Worm (Caenorhabditis elegans) whole organism, young adult: ENCODE measurements around the gene tctn-1.

Experiments
- B0336.3 ChIP-seq: fragments of 200-800 bp; sonication (Bioruptor generic); IDR thresholded peaks from 2 replicates; pipeline ENCODE4 v1.3.6; 2022; ENCODE audit warnings: missing genetic modification characterization, missing compliant biosample characterization
- C17E4.6 ChIP-seq: fragments of 200-800 bp; sonication (Bioruptor generic); IDR thresholded peaks from 2 replicates; pipeline ENCODE4 v1.3.6; 2022; ENCODE audit warnings: missing genetic modification reagents, missing genetic modification characterization, missing compliant biosample characterization
- F22D6.2 ChIP-seq: sonication (generic microtip); optimal IDR thresholded peaks from 2 replicates; lab custom pipeline; 2016; ENCODE audit warnings: mild to moderate bottlenecking, missing genetic modification characterization, missing compliant biosample characterization
- F33H1.4 ChIP-seq: fragments of 200-800 bp; sonication (Bioruptor generic); IDR thresholded peaks from 2 replicates; pipeline ENCODE4 v1.3.6; 2022; ENCODE audit warnings: missing genetic modification reagents, missing genetic modification characterization, missing compliant biosample characterization
- F39B2.1 ChIP-seq: fragments of 200-800 bp; sonication (Bioruptor generic); IDR thresholded peaks from 2 replicates; pipeline ENCODE4 v1.3.6; 2022; ENCODE audit warnings: missing genetic modification reagents, missing genetic modification characterization, missing compliant biosample characterization
- F49E8.2 ChIP-seq: sonication (generic microtip); optimal IDR thresholded peaks from 3 replicates; lab custom pipeline; 2017; ENCODE audit warnings: missing genetic modification characterization, mild to moderate bottlenecking, missing compliant biosample characterization, antibody characterized with exemption, moderate library complexity; ENCODE audit not compliant: insufficient read depth
- F55B11.4 ChIP-seq: sonication (generic microtip); optimal IDR thresholded peaks from 2 replicates; lab custom pipeline; 2016; ENCODE audit warnings: missing compliant biosample characterization, missing genetic modification characterization, borderline replicate concordance; ENCODE audit not compliant: insufficient read depth
- F57A8.1 ChIP-seq: fragments of 200-800 bp; sonication (Bioruptor generic); optimal IDR thresholded peaks from 2 replicates; lab custom pipeline; 2018; ENCODE audit warnings: mild to moderate bottlenecking, missing genetic modification characterization, moderate library complexity, missing compliant biosample characterization
- T26A5.8 ChIP-seq: sonication (generic microtip); optimal IDR thresholded peaks from 2 replicates; lab custom pipeline; 2016; ENCODE audit warnings: missing genetic modification characterization, missing compliant biosample characterization
- Y53F4B.3 ChIP-seq: fragments of 200-800 bp; sonication (Bioruptor generic); IDR thresholded peaks from 2 replicates; pipeline ENCODE4 v1.3.6; 2022; ENCODE audit warnings: missing genetic modification reagents, missing genetic modification characterization, missing compliant biosample characterization
- Y53G8AR.9 ChIP-seq: fragments of 200-800 bp; sonication (Bioruptor generic); conservative IDR thresholded peaks from 2 replicates; pipeline ENCODE4 v1.3.6; 2022; ENCODE audit warnings: missing genetic modification reagents, missing genetic modification characterization, missing compliant biosample characterization
- Y95B8A.8 ChIP-seq: fragments of 200-800 bp; sonication (Bioruptor generic); IDR thresholded peaks from 2 replicates; pipeline ENCODE4 v1.3.6; 2022; ENCODE audit warnings: missing genetic modification reagents, missing genetic modification characterization, missing compliant biosample characterization
- athp-1 ChIP-seq: sonication (generic microtip); optimal IDR thresholded peaks from 2 replicates; lab custom pipeline; 2017; ENCODE audit warnings: mild to moderate bottlenecking, missing genetic modification characterization, missing compliant biosample characterization
- attf-6 ChIP-seq: fragments of 200-800 bp; sonication (Bioruptor generic); IDR thresholded peaks from 2 replicates; pipeline ENCODE4 v1.3.6; 2022; ENCODE audit warnings: missing genetic modification reagents, missing genetic modification characterization, missing compliant biosample characterization
- ccch-3 ChIP-seq: fragments of 200-800 bp; sonication (Bioruptor generic); optimal IDR thresholded peaks from 2 replicates; lab custom pipeline; 2018; ENCODE audit warnings: mild to moderate bottlenecking, missing genetic modification characterization, missing compliant biosample characterization
- ceh-100 ChIP-seq: fragments of 200-800 bp; sonication (Bioruptor generic); IDR thresholded peaks from 2 replicates; pipeline ENCODE4 v1.3.6; 2022; ENCODE audit warnings: missing genetic modification reagents, missing genetic modification characterization, missing compliant biosample characterization
- ceh-58 ChIP-seq: fragments of 200-800 bp; sonication (Bioruptor generic); IDR thresholded peaks from 2 replicates; pipeline ENCODE4 v1.3.6; 2022; ENCODE audit warnings: missing genetic modification characterization, missing compliant biosample characterization
- dpff-1 ChIP-seq: sonication (generic microtip); optimal IDR thresholded peaks from 2 replicates; lab custom pipeline; 2017; ENCODE audit warnings: mild to moderate bottlenecking, missing genetic modification characterization, missing compliant biosample characterization
- egl-18 ChIP-seq: fragments of 200-800 bp; sonication (Bioruptor generic); IDR thresholded peaks from 2 replicates; pipeline ENCODE4 v1.3.6; 2022; ENCODE audit warnings: missing genetic modification reagents, missing genetic modification characterization, missing compliant biosample characterization
- egl-44 ChIP-seq: fragments of 200-800 bp; sonication (Bioruptor generic); IDR thresholded peaks from 2 replicates; pipeline ENCODE4 v1.3.6; 2022; ENCODE audit warnings: missing genetic modification reagents, missing genetic modification characterization, missing compliant biosample characterization
- ekl-4 ChIP-seq: fragments of 200-800 bp; sonication (Bioruptor generic); IDR thresholded peaks from 2 replicates; pipeline ENCODE4 v1.3.6; 2022; ENCODE audit warnings: missing genetic modification reagents, missing genetic modification characterization, missing compliant biosample characterization
- ets-4 ChIP-seq: fragments of 200-800 bp; sonication (Bioruptor generic); optimal IDR thresholded peaks from 2 replicates; lab custom pipeline; 2018; ENCODE audit warnings: mild to moderate bottlenecking, missing genetic modification characterization, missing compliant biosample characterization
- him-1 ChIP-seq: sonication (generic microtip); optimal IDR thresholded peaks from 2 replicates; lab custom pipeline; 2016; ENCODE audit warnings: missing genotype, missing genetic modification reagents, missing genetic modification characterization, missing compliant biosample characterization
- hmg-20 ChIP-seq: fragments of 200-800 bp; sonication (Bioruptor generic); IDR thresholded peaks from 2 replicates; pipeline ENCODE4 v1.3.6; 2022; ENCODE audit warnings: missing genetic modification reagents, missing genetic modification characterization, missing compliant biosample characterization
- hsf-1 ChIP-seq: fragments of 200-800 bp; sonication (Bioruptor generic); IDR thresholded peaks from 2 replicates; pipeline ENCODE4 v1.3.6; 2022; ENCODE audit warnings: missing genetic modification reagents, missing genetic modification characterization, missing compliant biosample characterization
- lin-26 ChIP-seq: fragments of 200-800 bp; sonication (Bioruptor generic); IDR thresholded peaks from 2 replicates; pipeline ENCODE4 v1.3.6; 2022; ENCODE audit warnings: missing genetic modification reagents, missing genetic modification characterization, missing compliant biosample characterization
- lin-54 ChIP-seq: fragments of 200-800 bp; sonication (Bioruptor generic); optimal IDR thresholded peaks from 2 replicates; lab custom pipeline; 2018; ENCODE audit warnings: mild to moderate bottlenecking, missing genetic modification characterization, missing compliant biosample characterization
- lsy-27 ChIP-seq: sonication (generic microtip); optimal IDR thresholded peaks from 2 replicates; lab custom pipeline; 2017; ENCODE audit warnings: missing genetic modification characterization, mild to moderate bottlenecking, missing compliant biosample characterization, antibody characterized with exemption, missing genotype, borderline replicate concordance; ENCODE audit not compliant: insufficient read depth
- madf-6 ChIP-seq: fragments of 200-800 bp; sonication (Bioruptor generic); IDR thresholded peaks from 2 replicates; pipeline ENCODE4 v1.3.6; 2022; ENCODE audit warnings: missing genetic modification reagents, missing genetic modification characterization, missing compliant biosample characterization
- mcd-1 ChIP-seq: fragments of 200-800 bp; sonication (Bioruptor generic); IDR thresholded peaks from 2 replicates; pipeline ENCODE4 v1.3.6; 2022; ENCODE audit warnings: missing genetic modification reagents, missing genetic modification characterization, missing compliant biosample characterization
- nhr-27 ChIP-seq: fragments of 200-800 bp; sonication (Bioruptor generic); optimal IDR thresholded peaks from 2 replicates; lab custom pipeline; 2018; ENCODE audit warnings: mild to moderate bottlenecking, missing genetic modification characterization, moderate library complexity, missing compliant biosample characterization
- nhr-80 ChIP-seq: sonication (generic microtip); optimal IDR thresholded peaks from 2 replicates; lab custom pipeline; 2016; ENCODE audit warnings: missing genetic modification characterization, missing compliant biosample characterization
- rec-8 ChIP-seq, 2 experiments: sonication (generic microtip); optimal IDR thresholded peaks; 2 replicates each; lab custom pipeline; 2016; ENCODE audit warnings: mild to moderate bottlenecking in 2 of 2, missing genetic modification characterization in 2 of 2, missing genetic modification reagents in 2 of 2, missing genotype in 2 of 2, missing biosample characterization in 1 of 2, missing compliant biosample characterization in 1 of 2, moderate library complexity in 1 of 2
- sdz-38 ChIP-seq: sonication (generic microtip); optimal IDR thresholded peaks from 2 replicates; lab custom pipeline; 2016; ENCODE audit warnings: missing genotype, missing genetic modification characterization, missing compliant biosample characterization
- snpc-3.4 ChIP-seq: sonication (generic microtip); optimal IDR thresholded peaks from 2 replicates; lab custom pipeline; 2017; ENCODE audit warnings: missing genetic modification characterization, mild to moderate bottlenecking, missing compliant biosample characterization, antibody characterized with exemption, moderate library complexity, missing genotype, missing genetic modification reagents
- snpc-4 ChIP-seq, 5 experiments: fragments of 150-350 bp in 1 of 5; sonication (generic microtip) in 4 of 5; optimal IDR thresholded peaks; 2 replicates each; lab custom pipeline; 2014 to 2018; ENCODE audit warnings: missing genetic modification characterization in 5 of 5, missing biosample characterization in 3 of 5, antibody characterized with exemption in 2 of 5, mild to moderate bottlenecking in 2 of 5, missing compliant biosample characterization in 2 of 5, missing genotype in 2 of 5, moderate library complexity in 2 of 5, missing genetic modification reagents in 1 of 5
- ztf-18 ChIP-seq: sonication (generic microtip); optimal IDR thresholded peaks from 2 replicates; lab custom pipeline; 2016; ENCODE audit warnings: missing genotype, mild to moderate bottlenecking, missing genetic modification characterization, missing compliant biosample characterization

The tctn-1 gene

ce11 chrIV:4745422-4745821 is 2.2 kb downstream of the tctn-1 start, which contains the start of gene timm-17B.1 (continued):
- TF ChIP-seq ekl-4, result 0 out of 2 replicates have a peak, but pooled peaks have one; percentile 58
- TF ChIP-seq F55B11.4, result no peak
- TF ChIP-seq egl-44 (GFP tag; lab: Robert Waterston, UW), result no peak
- no peak for TF ChIP-seq F57A8.1 (GFP tag; lab: Kevin White, UChicago)
- peak; percentile 97 for TF ChIP-seq ztf-18 (tag; lab: Kevin White, UChicago)
- 0 out of 2 replicates have a peak, but pooled peaks have one; percentile 50 for TF ChIP-seq B0336.3
- no peak for TF ChIP-seq athp-1
- TF ChIP-seq nhr-80 (tag; lab: Kevin White, UChicago), result peak; percentile 8
- no peak for TF ChIP-seq Y53F4B.3
- no peak for TF ChIP-seq F22D6.2
- TF ChIP-seq lsy-27 (tag; lab: Kevin White, UChicago), result no peak
- TF ChIP-seq nhr-27, result no peak
- TF ChIP-seq F33H1.4 (GFP tag; lab: Robert Waterston, UW), result peak; percentile 62
- no peak for TF ChIP-seq C17E4.6
- no peak for TF ChIP-seq Y95B8A.8 (GFP tag; lab: Robert Waterston, UW)
- no peak for TF ChIP-seq egl-18 (GFP tag; lab: Robert Waterston, UW)
- TF ChIP-seq rec-8 (tag; optimal IDR thresholded peaks at IDR 0.05; lab: Kevin White, UChicago), result no peak
- peak; percentile 51 for TF ChIP-seq him-1 (tag; lab: Kevin White, UChicago)
- no peak for TF ChIP-seq ceh-58 (GFP tag; lab: Robert Waterston, UW)
- 0 out of 2 replicates have a peak, but pooled peaks have one; percentile 62 for TF ChIP-seq Y53G8AR.9 (GFP tag; lab: Robert Waterston, UW)
- no peak for TF ChIP-seq F39B2.1 (GFP tag; lab: Robert Waterston, UW)
- TF ChIP-seq lin-54 (GFP tag; lab: Kevin White, UChicago), result peak; percentile 67
- no peak for TF ChIP-seq sdz-38 (tag; lab: Kevin White, UChicago)
- peak; percentile 88 for TF ChIP-seq mcd-1 (GFP tag; lab: Robert Waterston, UW)
- TF ChIP-seq snpc-4 (GFP tag; optimal IDR thresholded peaks at IDR 0.05; lab: Kevin White, UChicago), result peak; percentile 12
- peak; percentile 34 to 64 (median 54) for TF ChIP-seq snpc-4 (tag; optimal IDR thresholded peaks at IDR 0.05; lab: Kevin White, UChicago)
- no peak for TF ChIP-seq ets-4
- peak; percentile 34; the same call in 1 of the 2 replicates for TF ChIP-seq hmg-20 (GFP tag; lab: Robert Waterston, UW)
- no peak for TF ChIP-seq T26A5.8 (tag; lab: Kevin White, UChicago)

- TF ChIP-seq hsf-1 (GFP tag; lab: Robert Waterston, UW), result 0 out of 2 replicates have a peak, but pooled peaks have one; percentile 34
- TF ChIP-seq snpc-3.4 (tag; lab: Kevin White, UChicago), result peak; percentile 50
- 0 out of 2 replicates have a peak, but pooled peaks have one; percentile 64 for TF ChIP-seq Y53G8AR.9 (GFP tag; lab: Robert Waterston, UW)
- no peak for TF ChIP-seq dpff-1 (tag; lab: Kevin White, UChicago)
- peak; percentile 8; the same call in 1 of the 2 replicates for TF ChIP-seq attf-6 (GFP tag; lab: Robert Waterston, UW)
- TF ChIP-seq ztf-18 (tag; lab: Kevin White, UChicago), result peak; percentile 70
- TF ChIP-seq lin-26 (GFP tag; lab: Robert Waterston, UW), result 0 out of 2 replicates have a peak, but pooled peaks have one; percentile 48
- no peak for TF ChIP-seq ccch-3
- peak; percentile 26 for TF ChIP-seq F49E8.2 (tag; lab: Kevin White, UChicago)
- no peak for TF ChIP-seq snpc-4 (GFP tag; optimal IDR thresholded peaks at IDR 0.05; lab: Kevin White, UChicago)
- TF ChIP-seq snpc-4 (tag; optimal IDR thresholded peaks at IDR 0.05; lab: Kevin White, UChicago), result peak in 1 of 4 experiments; percentile 42
- TF ChIP-seq madf-6 (GFP tag; lab: Robert Waterston, UW), result 0 out of 2 replicates have a peak, but pooled peaks have one; percentile 10
- no peak for TF ChIP-seq ekl-4
- TF ChIP-seq ceh-100 (GFP tag; lab: Robert Waterston, UW), result 0 out of 2 replicates have a peak, but pooled peaks have one; percentile 32
Observed at ce11 chrIV:4744167-4744566, 3.5 kb downstream of the tctn-1 start, which contains the start of gene hoe-1. TSS of gene hoe-1 (minus strand) at chrIV:4744267.
